Worm (Caenorhabditis elegans): ENCODE results near the gene Y51H4A.937.
A peak's percentile ranks its signal among the peaks of the same experiment; 100 is the strongest.

Y51H4A.937 gene

ce11 chrIV:16501855-16502254 lies 26.6 kb upstream of the Y51H4A.937 start (continued):
- TF ChIP-seq snpc-4 (GFP tag; optimal IDR thresholded peaks at IDR 0.05) (no peak), snpc-4 (tag; optimal IDR thresholded peaks at IDR 0.05) (peak in 1 of 4 experiments; percentile 39), F33H1.4 (GFP tag; IDR thresholded peaks at IDR 0.05) (no peak), atf-7 (tag; optimal IDR thresholded peaks at IDR 0.05) (peak; percentile 43), mcd-1 (GFP tag; IDR thresholded peaks at IDR 0.05) (peak; percentile 38; the same call in 1 of the 2 replicates), tbp1 (GFP tag; optimal IDR thresholded peaks at IDR 0.05) (peak; percentile 12)

ce11 chrIV:16502387-16502786 lies 26.1 kb upstream of the Y51H4A.937 start:
- TF ChIP-seq athp-1 (tag; optimal IDR thresholded peaks at IDR 0.05) (no peak), aptf-3 (GFP tag; IDR thresholded peaks at IDR 0.05) (no peak), xnd-1 (tag; optimal IDR thresholded peaks at IDR 0.05) (no peak), lsl-1 (GFP tag; optimal IDR thresholded peaks at IDR 0.05) (peak; percentile 86), fkh-3 (tag; optimal IDR thresholded peaks at IDR 0.05) (no peak), B0336.3 (GFP tag; IDR thresholded peaks at IDR 0.05) (no peak), lsy-27 (tag; optimal IDR thresholded peaks at IDR 0.05; ENCODE audit: borderline replicate concordance, insufficient read depth) (no peak), lin-26 (GFP tag; IDR thresholded peaks at IDR 0.05) (no peak), attf-6 (GFP tag; IDR thresholded peaks at IDR 0.05) (peak; percentile 89), efl-1 (GFP tag; optimal IDR thresholded peaks at IDR 0.05) (peak; percentile 53), mes-4 (tag; optimal IDR thresholded peaks at IDR 0.05) (no peak), madf-3 (GFP tag; IDR thresholded peaks at IDR 0.05) (no peak), Y79H2A.3 (GFP tag; conservative IDR thresholded peaks at IDR 0.05) (peak; percentile 64; the same call in 1 of the 2 replicates), aptf-2 (GFP tag; conservative IDR thresholded peaks at IDR 0.05) (no peak), F57A8.1 (GFP tag; optimal IDR thresholded peaks at IDR 0.05) (no peak), lag-1 (GFP tag; IDR thresholded peaks at IDR 0.05) (no peak), madf-6 (GFP tag; IDR thresholded peaks at IDR 0.05) (peak; percentile 53), D2030.7 (GFP tag; IDR thresholded peaks at IDR 0.05) (peak; percentile 52), zim-3 (tag; optimal IDR thresholded peaks at IDR 0.05) (no peak), B0261.1 (tag; optimal IDR thresholded peaks at IDR 0.05) (no peak), snpc-4 (GFP tag; optimal IDR thresholded peaks at IDR 0.05) (peak; percentile 71), snpc-4 (tag; optimal IDR thresholded peaks at IDR 0.05) (peak in 3 of 4 experiments; percentile 71 to 83 (median 75)), tbp1 (GFP tag; optimal IDR thresholded peaks at IDR 0.05) (peak; percentile 53), rpc-1 (optimal IDR thresholded peaks at IDR 0.05) (no peak), rpc-1 (tag; optimal IDR thresholded peaks at IDR 0.05) (no peak)

- TF ChIP-seq nhr-27 (tag; optimal IDR thresholded peaks at IDR 0.05) (no peak), ceh-58 (GFP tag; IDR thresholded peaks at IDR 0.05) (no peak), zfh-2 (GFP tag; conservative IDR thresholded peaks at IDR 0.05) (no peak), xnd-1 (tag; optimal IDR thresholded peaks at IDR 0.05) (no peak), aptf-3 (GFP tag; IDR thresholded peaks at IDR 0.05) (no peak), F23B12.7 (tag; optimal IDR thresholded peaks at IDR 0.05; ENCODE audit: insufficient read depth) (no peak), hsf-1 (GFP tag; IDR thresholded peaks at IDR 0.05) (no peak), ztf-3 (GFP tag; optimal IDR thresholded peaks at IDR 0.05) (no peak), snpc-4 (GFP tag; optimal IDR thresholded peaks at IDR 0.05) (peak; percentile 76), snpc-4 (tag; optimal IDR thresholded peaks at IDR 0.05) (peak in 1 of 4 experiments; percentile 49), lsy-27 (tag; optimal IDR thresholded peaks at IDR 0.05; ENCODE audit: borderline replicate concordance, insufficient read depth) (no peak), zim-3 (tag; optimal IDR thresholded peaks at IDR 0.05) (no peak), egrh-3 (GFP tag; IDR thresholded peaks at IDR 0.05) (no peak), F37B4.10 (GFP tag; IDR thresholded peaks at IDR 0.05) (no peak), madf-6 (GFP tag; IDR thresholded peaks at IDR 0.05) (0 out of 2 replicates have a peak, but pooled peaks have one; percentile 10), Y53G8AR.9 (GFP tag; conservative IDR thresholded peaks at IDR 0.05) (no peak), Y53F4B.3 (GFP tag; IDR thresholded peaks at IDR 0.05) (no peak), lag-1 (GFP tag; IDR thresholded peaks at IDR 0.05) (no peak), lin-40 (tag; optimal IDR thresholded peaks at IDR 0.05) (no peak), hmg-20 (GFP tag; IDR thresholded peaks at IDR 0.05) (no peak), efl-1 (GFP tag; optimal IDR thresholded peaks at IDR 0.05) (no peak), egl-44 (GFP tag; IDR thresholded peaks at IDR 0.05) (no peak), nfyb-1 (GFP tag; IDR thresholded peaks at IDR 0.05) (no peak), chd-7 (tag; optimal IDR thresholded peaks at IDR 0.05) (no peak), egl-18 (GFP tag; IDR thresholded peaks at IDR 0.05) (no peak), ceh-91 (GFP tag; IDR thresholded peaks at IDR 0.05) (no peak), Y79H2A.3 (GFP tag; conservative IDR thresholded peaks at IDR 0.05) (no peak), K12H6.12 (tag; optimal IDR thresholded peaks at IDR 0.05) (no peak)
These were observed 25.4 kb upstream of the Y51H4A.937 start for ce11 chrIV:16503049-16503448.

All from whole organism, young adult.